Fruit fly (Drosophila melanogaster) whole organism, pupa: ENCODE measurements around the gene CG7992.

Source experiments
- CG10348 ChIP-seq: fragments of 200-800 bp; sonication (Bioruptor generic); IDR thresholded peaks from 2 replicates; pipeline ENCODE4 v1.3.6; 2022; ENCODE audit warnings: missing biosample characterization, missing genetic modification characterization
- CG12605 ChIP-seq: fragments of 200-800 bp; sonication (Bioruptor generic); IDR thresholded peaks from 2 replicates; pipeline ENCODE4 v1.3.6; 2022; ENCODE audit warnings: missing biosample characterization, missing genetic modification characterization
- CG13204 ChIP-seq: fragments of 200-800 bp; sonication (Bioruptor generic); optimal IDR thresholded peaks from 2 replicates; lab custom pipeline; 2018; ENCODE audit warnings: missing biosample characterization, mild to moderate bottlenecking, missing genetic modification characterization, moderate library complexity
- CG14655 ChIP-seq: fragments of 200-800 bp; sonication (Bioruptor generic); optimal IDR thresholded peaks from 3 replicates; lab custom pipeline; 2017; ENCODE audit warnings: mild to moderate bottlenecking, missing biosample characterization, missing genetic modification reagents, missing genetic modification characterization
- CG15710 ChIP-seq: fragments of 200-800 bp; sonication (Bioruptor generic); optimal IDR thresholded peaks from 2 replicates; lab custom pipeline; 2018; ENCODE audit warnings: missing biosample characterization, mild to moderate bottlenecking, missing genetic modification characterization, moderate library complexity
- CG17806 ChIP-seq: fragments of 200-800 bp; sonication (Bioruptor generic); optimal IDR thresholded peaks from 2 replicates; lab custom pipeline; 2018; ENCODE audit warnings: missing biosample characterization, mild to moderate bottlenecking, missing genetic modification characterization, moderate library complexity
- CG32121 ChIP-seq: fragments of 200-800 bp; sonication (Bioruptor generic); IDR thresholded peaks from 2 replicates; pipeline ENCODE4 v1.3.6; 2022; ENCODE audit warnings: missing biosample characterization, missing genetic modification characterization
- CG34367 ChIP-seq: fragments of 200-800 bp; sonication (Bioruptor generic); optimal IDR thresholded peaks from 2 replicates; lab custom pipeline; 2018; ENCODE audit warnings: missing biosample characterization, mild to moderate bottlenecking, missing genetic modification characterization
- CG4496 ChIP-seq: fragments of 200-800 bp; sonication (Bioruptor generic); IDR thresholded peaks from 3 replicates; pipeline ENCODE4 v1.3.6; 2022; ENCODE audit warnings: missing biosample characterization, missing genetic modification characterization
- CG8159 ChIP-seq: fragments of 200-800 bp; sonication (Bioruptor generic); optimal IDR thresholded peaks from 3 replicates; lab custom pipeline; 2018; ENCODE audit warnings: missing biosample characterization, mild to moderate bottlenecking, missing genetic modification characterization, moderate library complexity
- CG8301 ChIP-seq: fragments of 200-800 bp; sonication (Bioruptor generic); optimal IDR thresholded peaks from 2 replicates; lab custom pipeline; 2018; ENCODE audit warnings: missing biosample characterization, mild to moderate bottlenecking, missing genetic modification characterization
- CG9948 ChIP-seq: fragments of 200-800 bp; sonication (Bioruptor generic); optimal IDR thresholded peaks from 2 replicates; lab custom pipeline; 2018; ENCODE audit warnings: missing biosample characterization, mild to moderate bottlenecking, missing genetic modification characterization, moderate library complexity
- D1 ChIP-seq: fragments of 200-800 bp; sonication (Bioruptor generic); optimal IDR thresholded peaks from 2 replicates; lab custom pipeline; 2018; ENCODE audit warnings: missing biosample characterization, mild to moderate bottlenecking, missing genetic modification characterization, moderate library complexity
- EcR ChIP-seq: fragments of 200-800 bp; sonication (Bioruptor generic); optimal IDR thresholded peaks from 3 replicates; lab custom pipeline; 2019; ENCODE audit warnings: missing biosample characterization, missing genetic modification characterization, mild to moderate bottlenecking, moderate library complexity, missing genetic modification reagents
- Ets98B ChIP-seq: fragments of 200-800 bp; sonication (Bioruptor generic); IDR thresholded peaks from 2 replicates; pipeline ENCODE4 v1.3.6; 2022; ENCODE audit warnings: missing biosample characterization, missing genetic modification characterization
- Pif1A ChIP-seq: fragments of 200-800 bp; sonication (Bioruptor generic); optimal IDR thresholded peaks from 3 replicates; lab custom pipeline; 2016; ENCODE audit warnings: missing biosample characterization, missing genetic modification characterization
- Pif1B ChIP-seq: fragments of 200-800 bp; sonication (Bioruptor generic); optimal IDR thresholded peaks from 3 replicates; lab custom pipeline; 2016; ENCODE audit warnings: missing biosample characterization, missing genetic modification characterization
- Snoo ChIP-seq: fragments of 200-800 bp; sonication (Bioruptor generic); optimal IDR thresholded peaks from 3 replicates; lab custom pipeline; 2017; ENCODE audit warnings: missing biosample characterization, mild to moderate bottlenecking, missing genetic modification characterization, inconsistent platforms
- fd96Ca ChIP-seq: fragments of 200-800 bp; sonication (Bioruptor generic); IDR thresholded peaks from 3 replicates; pipeline ENCODE4 v1.3.6; 2022; ENCODE audit warnings: missing biosample characterization, missing genetic modification characterization
- gl ChIP-seq: fragments of 200-800 bp; sonication (Bioruptor generic); optimal IDR thresholded peaks from 2 replicates; lab custom pipeline; 2018; ENCODE audit warnings: missing biosample characterization, mild to moderate bottlenecking, missing genetic modification characterization
- rn ChIP-seq: fragments of 200-800 bp; sonication (Bioruptor generic); IDR thresholded peaks from 2 replicates; pipeline ENCODE4 v1.3.6; 2022; ENCODE audit warnings: missing biosample characterization, missing genetic modification characterization

The CG7992 gene

DNA sequence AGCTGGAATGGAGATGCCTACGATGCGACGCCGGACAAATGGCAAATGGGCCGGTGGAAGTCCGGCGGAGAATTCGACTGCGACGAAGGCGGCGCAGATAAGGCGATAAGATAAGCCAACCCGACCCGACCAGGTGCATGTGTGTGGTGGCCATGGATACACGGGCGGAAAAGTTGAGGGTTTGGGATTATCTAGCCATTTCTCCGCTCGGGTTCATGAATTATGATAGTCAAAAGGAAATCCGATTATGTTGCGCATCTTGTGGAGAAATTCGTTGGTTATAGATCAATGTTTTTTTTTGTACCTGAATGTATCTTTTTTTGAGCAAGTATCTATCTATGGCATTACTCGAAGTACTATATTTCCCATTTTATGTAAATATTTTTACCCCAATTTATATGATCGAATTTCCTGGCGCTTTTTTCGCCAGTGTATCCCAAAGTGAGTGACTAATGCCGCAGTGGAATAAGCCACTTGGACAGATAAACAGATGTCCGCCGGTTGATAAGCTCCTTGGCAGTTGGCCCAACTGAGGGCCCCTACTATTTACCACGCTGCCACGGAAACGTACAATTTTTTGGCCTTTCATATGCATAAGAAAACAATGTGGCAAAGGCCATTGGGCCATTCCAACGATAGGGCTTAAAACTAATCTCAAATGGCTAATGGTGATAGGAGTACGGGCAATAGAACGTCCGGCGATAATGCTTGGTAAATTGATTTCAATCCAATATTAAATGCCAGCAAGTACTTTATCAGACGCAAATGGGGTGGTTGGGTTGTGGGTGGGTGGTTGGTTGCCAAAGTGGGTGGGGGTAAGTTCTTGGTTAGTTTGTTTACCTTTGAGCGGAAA is at the start of gene CG7992:
Gene CG7992, minus strand, starts transcription at position 51 of the 853 bp plus-strand sequence.
- TF ChIP-seq CG4496 (GFP tag; lab: Robert Waterston, UW) (0 out of 3 replicates have a peak, but pooled peaks have one; percentile 39), CG8159 (tag; lab: Kevin White, UChicago) (peak; percentile 40), CG32121 (GFP tag; lab: Robert Waterston, UW) (no peak)

DNA sequence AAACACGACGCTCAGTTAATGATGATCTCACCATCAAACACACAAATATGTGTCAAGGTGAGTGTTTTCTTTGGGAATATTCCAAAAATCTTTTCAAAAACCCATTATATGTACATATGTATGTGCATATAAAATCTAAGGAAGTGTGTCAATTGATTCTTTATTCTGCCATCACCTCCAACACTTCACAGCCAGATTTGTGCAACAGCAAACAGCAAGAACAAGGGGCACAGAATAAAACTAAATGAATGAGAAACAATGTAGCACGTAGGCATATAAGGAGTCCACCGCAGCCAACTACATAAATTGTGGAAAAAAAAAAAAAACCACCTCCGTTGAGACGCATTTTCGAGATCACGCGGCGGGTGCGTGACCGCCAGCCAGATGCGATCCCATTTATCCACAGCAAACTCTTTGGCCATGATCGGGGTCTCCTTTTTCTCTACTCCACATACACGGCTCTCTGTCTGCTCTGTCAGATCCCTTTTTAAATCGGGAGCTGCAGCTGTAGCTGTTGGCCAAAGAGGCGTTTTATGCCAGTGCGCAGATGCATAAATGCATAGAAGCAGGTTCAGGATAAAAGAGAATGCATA is 48.9 kb upstream of the CG7992 start:
- TF ChIP-seq EcR: peak; percentile 64
- TF ChIP-seq Snoo (tag; lab: Kevin White, UChicago): no peak

DNA sequence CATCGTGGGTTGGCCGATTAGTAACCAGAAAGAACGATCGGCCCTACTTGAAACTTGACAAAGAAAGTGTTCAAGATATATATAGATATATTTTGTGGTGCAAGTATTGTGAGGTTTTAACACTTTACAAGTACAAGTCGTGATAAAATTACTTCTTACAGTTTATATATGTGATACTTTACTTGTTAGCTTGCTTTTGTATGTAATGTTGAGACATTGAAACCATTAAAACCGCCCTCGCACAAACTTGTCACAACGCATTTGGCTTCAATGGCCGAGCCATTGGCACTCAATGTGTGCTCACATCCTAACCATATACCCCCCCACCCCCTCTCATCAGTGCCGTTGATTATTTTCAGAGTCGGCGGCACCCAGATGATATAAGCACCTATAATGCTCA is 47.9 kb upstream of the CG7992 start:
- TF ChIP-seq CG12605 (GFP tag; lab: Robert Waterston, UW) (no peak), Ets98B (GFP tag; lab: Robert Waterston, UW) (no peak), CG13204 (GFP tag; lab: Kevin White, UChicago) (no peak)

DNA sequence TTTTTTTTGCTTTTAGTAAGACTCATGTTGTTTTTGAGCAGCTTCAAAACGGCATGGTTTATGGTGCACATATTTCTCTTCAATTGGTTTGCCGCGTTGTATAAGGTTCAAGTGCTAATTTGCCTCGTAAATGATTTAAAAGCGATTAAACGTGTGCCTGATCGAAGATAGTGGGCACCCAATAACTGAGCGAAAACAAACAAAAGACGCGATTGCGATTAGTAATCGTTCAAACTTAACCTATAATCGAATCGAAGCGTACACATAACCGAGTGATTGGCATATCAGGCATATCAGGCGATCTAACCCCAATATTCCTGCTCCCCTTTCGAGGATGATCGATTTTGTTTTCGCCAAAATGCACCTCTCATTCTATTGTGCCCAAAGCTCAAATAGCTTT is 47.0 kb upstream of the CG7992 start:
- no peak for TF ChIP-seq CG15710 (tag; lab: Kevin White, UChicago)
- TF ChIP-seq CG17806: no peak
- TF ChIP-seq Ets98B (GFP tag; lab: Robert Waterston, UW): no peak
- TF ChIP-seq CG32121 (GFP tag; lab: Robert Waterston, UW): no peak
- no peak for TF ChIP-seq CG8301 (tag; lab: Kevin White, UChicago)

DNA sequence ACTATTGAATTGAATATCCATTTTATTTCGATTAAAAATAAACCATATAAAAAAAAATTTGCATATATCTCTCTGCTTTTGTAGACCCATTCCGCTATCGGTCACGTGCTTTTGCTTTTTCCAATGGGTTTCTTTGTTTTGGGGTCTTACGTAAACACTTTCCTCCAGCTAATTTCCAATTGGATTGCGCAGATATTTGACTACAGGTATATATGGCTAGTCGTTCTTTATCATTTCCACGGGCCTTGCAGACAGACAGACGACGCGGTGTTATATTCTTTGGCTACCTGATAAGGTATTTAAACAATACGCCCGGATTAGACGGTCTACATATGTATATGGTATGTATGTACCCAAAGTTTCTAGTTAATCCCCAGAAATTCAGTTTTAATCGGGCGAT is 46.3 kb upstream of the CG7992 start:
- TF ChIP-seq CG17806 (no peak), CG14655 (GFP tag; lab: Kevin White, UChicago) (no peak), CG10348 (GFP tag; lab: Robert Waterston, UW) (no peak), CG8301 (tag; lab: Kevin White, UChicago) (no peak), EcR (no peak), Ets98B (GFP tag; lab: Robert Waterston, UW) (no peak), D1 (tag; lab: Kevin White, UChicago) (no peak), CG12605 (GFP tag; lab: Robert Waterston, UW) (no peak), CG32121 (GFP tag; lab: Robert Waterston, UW) (no peak), fd96Ca (GFP tag; lab: Robert Waterston, UW) (no peak), CG34367 (tag; lab: Kevin White, UChicago) (no peak), Snoo (tag; lab: Kevin White, UChicago) (no peak), CG13204 (GFP tag; lab: Kevin White, UChicago) (no peak)

DNA sequence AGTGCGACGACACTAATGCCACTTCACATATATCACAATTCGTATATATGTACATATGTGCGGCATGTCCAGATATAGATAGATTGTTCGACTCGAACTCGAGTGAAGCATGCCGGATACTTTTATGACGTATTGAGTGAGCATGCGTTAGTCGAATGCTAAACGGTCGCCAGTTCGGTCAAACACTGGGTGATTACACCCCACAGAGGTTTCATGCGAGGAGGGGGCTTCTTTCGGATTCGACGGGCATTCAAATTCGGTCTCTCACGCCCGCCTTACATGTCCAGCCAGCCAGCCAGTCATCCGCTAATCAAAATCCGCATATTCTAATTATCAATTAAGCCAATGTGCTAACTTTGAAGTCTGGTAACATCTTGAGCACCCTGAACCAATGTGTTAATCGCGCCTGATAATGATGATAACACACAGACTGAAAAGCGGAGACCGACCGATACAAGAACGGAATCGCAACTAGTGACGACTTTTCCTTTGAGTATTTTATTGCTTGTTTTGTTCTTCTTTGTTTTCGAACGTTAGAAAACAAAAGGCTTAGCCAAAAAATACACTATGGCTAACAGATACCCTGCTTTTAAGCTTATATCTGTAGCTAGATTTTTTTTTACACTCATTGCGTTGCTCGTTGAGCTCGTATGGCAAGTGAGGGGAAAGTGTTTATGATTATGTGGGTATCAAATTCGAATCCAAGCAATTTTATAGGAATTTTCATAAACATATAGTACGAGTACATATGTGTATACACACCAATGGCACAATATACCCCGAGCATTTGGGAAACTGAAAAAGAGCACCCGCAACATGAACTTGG is 44.9 kb upstream of the CG7992 start:
- no peak for TF ChIP-seq CG9948 (tag; lab: Kevin White, UChicago)
- TF ChIP-seq CG10348 (GFP tag; lab: Robert Waterston, UW): no peak
- no peak for TF ChIP-seq Pif1A (GFP tag; lab: Kevin White, UChicago)
- TF ChIP-seq gl (tag; lab: Kevin White, UChicago): no peak
- no peak for TF ChIP-seq Snoo (tag; lab: Kevin White, UChicago)
- no peak for TF ChIP-seq CG12605 (GFP tag; lab: Robert Waterston, UW)
- TF ChIP-seq CG15710 (tag; lab: Kevin White, UChicago): no peak
- TF ChIP-seq CG13204 (GFP tag; lab: Kevin White, UChicago): no peak
- no peak for TF ChIP-seq CG14655 (GFP tag; lab: Kevin White, UChicago)
- no peak for TF ChIP-seq CG34367 (tag; lab: Kevin White, UChicago)
- no peak for TF ChIP-seq D1 (tag; lab: Kevin White, UChicago)
- TF ChIP-seq CG8159 (tag; lab: Kevin White, UChicago): no peak
- TF ChIP-seq, all 21 proteins: peak for 0

DNA sequence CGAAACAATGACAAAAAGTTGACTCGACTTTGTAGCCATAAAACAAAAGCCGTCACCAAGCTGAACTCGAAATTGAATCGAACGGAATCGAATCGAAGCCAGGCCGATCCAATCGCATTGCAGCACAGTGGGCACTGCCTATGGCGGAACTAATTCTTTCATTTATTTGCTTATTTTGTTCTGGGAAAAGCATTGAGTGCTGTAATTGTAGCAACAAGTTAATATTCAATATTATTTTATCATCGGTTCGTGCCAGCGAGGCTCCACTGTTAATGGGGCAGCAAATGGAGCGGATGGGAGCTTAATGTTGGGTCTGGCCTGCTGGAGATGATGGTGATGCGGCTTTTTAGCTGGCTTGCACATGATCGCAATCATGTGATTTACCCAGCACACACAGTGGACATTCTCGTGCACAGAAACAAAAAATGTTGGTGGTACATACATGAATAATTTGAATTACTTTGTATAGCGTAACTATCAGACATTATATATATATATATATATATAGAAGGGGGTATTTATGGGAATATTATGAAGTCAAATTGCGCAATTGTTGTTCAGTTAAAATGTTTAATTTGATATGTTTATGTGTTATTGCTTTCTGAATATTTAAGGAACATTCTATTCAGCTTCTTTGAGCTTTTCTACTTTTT is 42.4 kb upstream of the CG7992 start:
- TF ChIP-seq CG34367 (tag; lab: Kevin White, UChicago) (peak; percentile 93), CG32121 (GFP tag; lab: Robert Waterston, UW) (peak; percentile 96), gl (tag; lab: Kevin White, UChicago) (peak; percentile 93), Snoo (tag; lab: Kevin White, UChicago) (peak; percentile 97), EcR (peak; percentile 65), CG4496 (GFP tag; lab: Robert Waterston, UW) (peak; percentile 99), CG8159 (tag; lab: Kevin White, UChicago) (peak; percentile 92), rn (GFP tag; lab: Robert Waterston, UW) (peak; percentile 93), CG12605 (GFP tag; lab: Robert Waterston, UW) (peak; percentile 93), CG14655 (GFP tag; lab: Kevin White, UChicago) (peak; percentile 89), fd96Ca (GFP tag; lab: Robert Waterston, UW) (peak; percentile 98), D1 (tag; lab: Kevin White, UChicago) (peak; percentile 50), Pif1B (GFP tag; lab: Kevin White, UChicago) (peak; percentile 97), CG10348 (GFP tag; lab: Robert Waterston, UW) (peak; percentile 89), CG15710 (tag; lab: Kevin White, UChicago) (peak; percentile 96), Ets98B (GFP tag; lab: Robert Waterston, UW) (peak; percentile 97), CG13204 (GFP tag; lab: Kevin White, UChicago) (peak; percentile 94), Pif1A (GFP tag; lab: Kevin White, UChicago) (peak; percentile 97), CG8301 (tag; lab: Kevin White, UChicago) (peak; percentile 92), CG17806 (peak; percentile 92), CG9948 (tag; lab: Kevin White, UChicago) (peak; percentile 89)
